Fruit fly (Drosophila melanogaster) whole organism, prepupa: ENCODE data around the gene NT1.

ENCODE experiments used
- CG10631 ChIP-seq: fragments of 200-800 bp; sonication (Bioruptor generic); optimal IDR thresholded peaks from 2 replicates; lab custom pipeline; 2016; ENCODE audit warnings: missing biosample characterization, missing genetic modification characterization
- CG11902 ChIP-seq: fragments of 200-800 bp; sonication (Bioruptor generic); optimal IDR thresholded peaks from 3 replicates; lab custom pipeline; 2016; ENCODE audit warnings: missing biosample characterization, missing genetic modification characterization
- CG3032 ChIP-seq: fragments of 200-800 bp; optimal IDR thresholded peaks from 2 replicates; lab custom pipeline; 2019; ENCODE audit warnings: missing biosample characterization, mild to moderate bottlenecking, missing genetic modification characterization, moderate library complexity
- CG31627 ChIP-seq: fragments of 200-800 bp; sonication (Bioruptor generic); optimal IDR thresholded peaks from 3 replicates; lab custom pipeline; 2016; ENCODE audit warnings: missing biosample characterization, missing genetic modification characterization
- CG3919 ChIP-seq: fragments of 200-800 bp; sonication (Bioruptor generic); optimal IDR thresholded peaks from 3 replicates; lab custom pipeline; 2016; ENCODE audit warnings: missing biosample characterization, missing genetic modification characterization
- CG4318 ChIP-seq: fragments of 200-800 bp; sonication (Bioruptor generic); optimal IDR thresholded peaks from 3 replicates; lab custom pipeline; 2017; ENCODE audit warnings: missing biosample characterization, mild to moderate bottlenecking, missing genetic modification characterization
- CG6808 ChIP-seq: fragments of 200-800 bp; sonication (Bioruptor generic); optimal IDR thresholded peaks from 3 replicates; lab custom pipeline; 2017; ENCODE audit warnings: missing biosample characterization, missing genetic modification characterization, mild to moderate bottlenecking, moderate library complexity, missing genetic modification reagents
- CG6854 ChIP-seq: fragments of 200-800 bp; sonication (Bioruptor generic); optimal IDR thresholded peaks from 2 replicates; lab custom pipeline; 2017; ENCODE audit warnings: missing biosample characterization, mild to moderate bottlenecking, missing genetic modification characterization
- CG7368 ChIP-seq: fragments of 200-800 bp; sonication (Bioruptor generic); optimal IDR thresholded peaks from 3 replicates; lab custom pipeline; 2016; ENCODE audit warnings: missing biosample characterization, missing genetic modification characterization
- Eip78C ChIP-seq: fragments of 200-800 bp; sonication (Bioruptor generic); peaks from one replicate; lab custom pipeline; 2016; ENCODE audit warnings: missing biosample characterization, missing genetic modification characterization
- Ets21C ChIP-seq: fragments of 200-800 bp; sonication (Bioruptor generic); optimal IDR thresholded peaks from 3 replicates; lab custom pipeline; 2016; ENCODE audit warnings: missing biosample characterization, missing genetic modification characterization
- Ets96B ChIP-seq: fragments of 200-800 bp; optimal IDR thresholded peaks from 2 replicates; lab custom pipeline; 2019; ENCODE audit warnings: missing biosample characterization, mild to moderate bottlenecking, missing genetic modification characterization, moderate library complexity
- Hr38 ChIP-seq: sonication (Bioruptor generic); optimal IDR thresholded peaks from 2 replicates; lab custom pipeline; 2016; ENCODE audit warnings: missing biosample characterization, missing genetic modification characterization
- Lpt ChIP-seq: fragments of 200-800 bp; sonication (Bioruptor generic); optimal IDR thresholded peaks from 3 replicates; lab custom pipeline; 2016; ENCODE audit warnings: missing biosample characterization, missing genetic modification characterization
- OdsH ChIP-seq: fragments of 200-800 bp; sonication (Bioruptor generic); optimal IDR thresholded peaks from 3 replicates; lab custom pipeline; 2016; ENCODE audit warnings: missing biosample characterization, missing genetic modification characterization
- achi ChIP-seq: fragments of 200-800 bp; sonication (Bioruptor generic); optimal IDR thresholded peaks from 3 replicates; lab custom pipeline; 2016; ENCODE audit warnings: missing biosample characterization, missing genetic modification characterization
- dsx ChIP-seq: fragments of 200-800 bp; optimal IDR thresholded peaks from 3 replicates; lab custom pipeline; 2019; ENCODE audit warnings: missing biosample characterization, mild to moderate bottlenecking, missing genetic modification characterization, moderate library complexity; ENCODE audit not compliant: poor library complexity, severe bottlenecking
- fd59A ChIP-seq: fragments of 200-800 bp; sonication (Bioruptor generic); optimal IDR thresholded peaks from 2 replicates; lab custom pipeline; 2017; ENCODE audit warnings: missing biosample characterization, mild to moderate bottlenecking, missing genetic modification characterization, missing genetic modification reagents
- fkh ChIP-seq: fragments of 200-800 bp; sonication (Bioruptor generic); optimal IDR thresholded peaks from 3 replicates; lab custom pipeline; 2017; ENCODE audit warnings: missing biosample characterization, mild to moderate bottlenecking, missing genetic modification characterization, moderate library complexity
- pdm3 ChIP-seq: fragments of 200-800 bp; sonication (Bioruptor generic); optimal IDR thresholded peaks from 3 replicates; lab custom pipeline; 2016; ENCODE audit warnings: missing biosample characterization, missing genetic modification characterization
- salr ChIP-seq, 2 experiments: fragments of 200-800 bp; sonication (Bioruptor generic); optimal IDR thresholded peaks; 3 replicates each; lab custom pipeline; 2016 to 2018; ENCODE audit warnings: missing biosample characterization in 2 of 2, missing genetic modification characterization in 2 of 2, mild to moderate bottlenecking in 1 of 2
- svp ChIP-seq: fragments of 200-800 bp; sonication (Bioruptor generic); peaks from one replicate; lab custom pipeline; 2016; ENCODE audit warnings: missing biosample characterization, missing genetic modification characterization
- topi ChIP-seq: fragments of 200-800 bp; sonication (Bioruptor generic); optimal IDR thresholded peaks from 3 replicates; lab custom pipeline; 2016; ENCODE audit warnings: missing biosample characterization, missing genetic modification characterization
- vri ChIP-seq: fragments of 200-800 bp; sonication (Bioruptor generic); optimal IDR thresholded peaks from 3 replicates; lab custom pipeline; 2016; ENCODE audit warnings: missing biosample characterization, mild to moderate bottlenecking, missing genetic modification characterization

The NT1 gene

DNA sequence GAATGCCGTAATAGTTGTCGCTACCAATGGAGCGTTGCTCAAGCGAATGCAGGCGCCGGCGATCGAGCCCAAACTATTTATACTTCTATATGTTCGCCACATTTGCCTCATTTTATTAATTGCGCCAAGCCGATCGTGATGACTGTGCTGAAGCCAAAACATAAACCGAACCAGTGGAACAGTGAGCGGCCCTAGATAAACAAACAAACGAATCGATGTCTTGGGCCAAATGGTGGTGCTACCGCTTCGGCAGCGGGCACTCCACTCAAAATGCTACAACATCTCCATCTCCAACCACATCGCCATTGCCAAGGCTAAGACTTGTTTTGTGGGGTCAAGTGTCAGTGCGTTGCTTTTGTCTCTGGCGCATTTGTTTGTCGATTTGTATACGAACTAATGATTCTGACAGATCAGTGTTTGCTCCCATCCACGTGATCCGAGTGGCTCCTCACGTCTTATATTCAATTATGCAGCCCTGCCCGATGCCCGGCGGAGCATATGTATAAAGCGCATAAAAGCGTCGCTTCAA is 44.4 kb downstream of the NT1 start, which contains the start of gene CG15024:
CG15024 (minus strand) TSS at position 51 of the 529 bp plus-strand sequence.
- TF ChIP-seq CG11902 (GFP tag; lab: Kevin White, UChicago) = no peak
- no peak for TF ChIP-seq Ets21C (GFP tag; lab: Kevin White, UChicago)
- no peak for TF ChIP-seq achi (GFP tag; lab: Kevin White, UChicago)
- TF ChIP-seq vri (GFP tag; lab: Kevin White, UChicago) = no peak
- TF ChIP-seq fkh (GFP tag; lab: Kevin White, UChicago) = no peak
- no peak for TF ChIP-seq salr (GFP tag; optimal IDR thresholded peaks at IDR 0.05; lab: Kevin White, UChicago)
- no peak for TF ChIP-seq CG6854 (GFP tag; lab: Kevin White, UChicago)
- no peak for TF ChIP-seq Ets96B (tag; lab: Kevin White, UChicago)
- TF ChIP-seq pdm3 = no peak
- TF ChIP-seq OdsH = no peak
- no peak for TF ChIP-seq Hr38
- no peak for TF ChIP-seq CG31627 (GFP tag; lab: Kevin White, UChicago)
- TF ChIP-seq svp (GFP tag; lab: Kevin White, UChicago) = no peak
- TF ChIP-seq CG4318 (GFP tag; lab: Kevin White, UChicago) = no peak
- TF ChIP-seq dsx (GFP tag; lab: Kevin White, UChicago) = no peak

DNA sequence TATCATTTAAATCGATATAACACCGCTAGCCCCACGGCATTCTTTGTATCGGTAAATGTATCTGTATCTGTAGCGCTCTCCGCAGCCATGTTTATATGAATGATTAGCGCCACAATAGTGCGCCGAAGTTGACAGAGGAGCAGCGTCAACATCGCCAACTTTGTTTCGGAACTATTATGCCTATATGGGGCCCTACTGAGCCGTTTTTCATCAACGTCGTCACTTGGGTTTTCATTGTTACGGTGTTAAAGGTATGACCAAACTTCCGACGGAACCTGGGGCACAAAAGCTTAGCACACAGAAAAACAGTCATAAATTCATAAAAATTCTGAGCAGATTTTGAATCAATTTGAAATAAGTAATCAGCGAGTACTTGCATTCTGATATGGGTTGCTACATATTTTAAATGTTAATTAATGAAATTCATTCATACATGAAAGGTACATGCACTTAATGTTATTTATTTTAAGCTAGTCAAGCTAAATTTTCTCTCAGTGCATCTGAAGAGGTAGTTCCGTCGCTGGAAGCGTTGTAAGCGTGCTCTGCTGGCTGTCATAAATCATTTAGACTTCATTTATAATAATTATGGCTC is 46.7 kb downstream of the NT1 start, which contains the start of gene CG15023:
CG15023 (minus strand) TSS at position 51 of the 592 bp plus-strand sequence.
- no peak for TF ChIP-seq salr (GFP tag; optimal IDR thresholded peaks at IDR 0.05; lab: Kevin White, UChicago)
- peak; percentile 61 for TF ChIP-seq Eip78C (GFP tag; lab: Kevin White, UChicago)

DNA sequence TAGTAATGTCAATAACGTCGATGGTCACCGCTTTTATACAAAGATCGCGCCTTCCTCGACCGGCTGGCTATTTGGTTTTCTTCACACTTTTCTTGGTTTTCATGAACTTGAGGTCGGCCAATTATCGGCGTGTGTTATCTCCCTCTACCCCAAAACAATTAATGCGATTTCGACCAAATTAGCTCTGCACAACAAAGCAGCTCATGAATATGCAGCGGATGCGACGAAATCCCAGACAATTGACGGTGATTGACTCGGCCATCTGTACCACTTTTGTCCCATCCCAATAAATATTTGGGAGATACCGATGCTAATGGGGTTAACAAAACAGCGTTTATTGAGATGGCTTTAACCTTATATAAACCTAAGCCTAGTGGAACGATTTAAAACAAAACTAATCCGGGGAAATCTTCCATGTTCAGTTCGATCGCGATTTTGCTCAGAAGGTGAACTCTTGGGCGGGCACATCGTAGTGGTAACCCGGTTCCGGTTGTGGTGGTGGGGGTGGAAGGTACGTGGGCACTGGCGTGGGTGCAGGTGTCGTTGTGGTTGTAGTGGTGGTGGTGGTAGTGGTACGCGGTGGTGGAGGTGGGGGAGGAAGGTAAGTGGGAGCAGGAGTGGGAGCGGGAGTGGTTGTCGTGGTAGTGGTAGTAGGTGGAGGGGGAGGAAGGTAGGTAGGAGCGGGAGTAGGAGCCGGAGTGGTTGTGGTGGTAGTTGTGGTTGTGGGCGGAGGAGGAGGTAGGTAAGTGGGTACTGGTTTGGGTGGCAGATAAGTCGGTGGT is 47.7 kb downstream of the NT1 start, which contains the start of gene CG15022:
CG15022 (minus strand) TSS at position 11 of the 782 bp plus-strand sequence.
- no peak for TF ChIP-seq topi (GFP tag; lab: Kevin White, UChicago)
- TF ChIP-seq fd59A (GFP tag; lab: Kevin White, UChicago) = no peak
- TF ChIP-seq svp (GFP tag; lab: Kevin White, UChicago) = no peak

DNA sequence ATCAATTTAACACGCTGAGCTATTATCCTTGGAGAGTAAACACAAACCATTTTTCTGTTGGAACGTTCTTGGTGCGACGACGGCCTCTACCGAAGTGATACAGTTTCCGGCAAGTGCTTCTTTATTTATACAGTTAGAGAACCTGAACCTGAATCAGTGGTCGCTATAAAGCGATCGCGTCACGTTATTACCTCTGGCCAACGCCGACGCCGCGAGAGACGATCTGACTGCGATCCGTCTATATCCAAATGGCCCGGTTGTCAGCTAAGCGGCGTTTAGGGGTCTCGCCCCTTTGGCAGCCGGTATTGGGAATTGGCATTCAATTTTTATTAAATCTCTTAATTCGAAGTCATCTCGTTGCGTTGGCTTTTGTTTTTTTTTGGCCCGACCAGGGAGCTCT is 50.2 kb downstream of the NT1 start, which contains the start of gene CG11345:
CG11345 (minus strand) TSS at position 101 of the 400 bp plus-strand sequence.
- no peak for TF ChIP-seq Hr38
- no peak for TF ChIP-seq CG6854 (GFP tag; lab: Kevin White, UChicago)
- TF ChIP-seq topi (GFP tag; lab: Kevin White, UChicago) = no peak
- TF ChIP-seq CG10631 = no peak
- no peak for TF ChIP-seq CG7368 (GFP tag; lab: Kevin White, UChicago)
- TF ChIP-seq Lpt (GFP tag; lab: Kevin White, UChicago) = no peak
- no peak for TF ChIP-seq Eip78C (GFP tag; lab: Kevin White, UChicago)
- no peak for TF ChIP-seq CG6808 (GFP tag; lab: Kevin White, UChicago)
- no peak for TF ChIP-seq CG3032 (tag; lab: Kevin White, UChicago)
- TF ChIP-seq CG3919 (GFP tag; lab: Kevin White, UChicago) = no peak
